Fruit fly (Drosophila melanogaster): ENCODE data around the gene Art2.

Gene Art2

dm6 chr2L:4292560-4292959 lies 11.4 kb upstream of the Art2 start:
- TF ChIP-seq spab (GFP tag; optimal IDR thresholded peaks at IDR 0.05) (peak; percentile 7), pdm3 (GFP tag; optimal IDR thresholded peaks at IDR 0.05) (peak; percentile 19), cyc (GFP tag; optimal IDR thresholded peaks at IDR 0.05) (peak; percentile 34), lz (GFP tag; optimal IDR thresholded peaks at IDR 0.05) (no peak), Eip78C (GFP tag) (peak; percentile 69), achi (GFP tag; optimal IDR thresholded peaks at IDR 0.05) (peak; percentile 6), Sox102F (GFP tag; optimal IDR thresholded peaks at IDR 0.05) (no peak), Eip75B (GFP tag; optimal IDR thresholded peaks at IDR 0.05) (peak; percentile 30), Met (GFP tag; optimal IDR thresholded peaks at IDR 0.05) (peak; percentile 15), acj6 (GFP tag; optimal IDR thresholded peaks at IDR 0.05) (peak; percentile 16), CG6163 (GFP tag; IDR thresholded peaks at IDR 0.05) (0 out of 3 replicates have a peak, but pooled peaks have one; percentile 23), fkh (GFP tag; optimal IDR thresholded peaks at IDR 0.05) (no peak), CG3919 (GFP tag; optimal IDR thresholded peaks at IDR 0.05) (peak; percentile 47), CG6792 (GFP tag; optimal IDR thresholded peaks at IDR 0.05) (peak; percentile 10), CG31627 (GFP tag; optimal IDR thresholded peaks at IDR 0.05) (peak; percentile 14), Smox (GFP tag; optimal IDR thresholded peaks at IDR 0.05) (peak; percentile 18), ss (GFP tag; optimal IDR thresholded peaks at IDR 0.05) (peak in 1 of 2 experiments; percentile 43), Ets96B (tag; optimal IDR thresholded peaks at IDR 0.05) (peak; percentile 27), CG8632 (GFP tag; optimal IDR thresholded peaks at IDR 0.05) (no peak), Hr4 (GFP tag; optimal IDR thresholded peaks at IDR 0.05) (no peak), topi (GFP tag; optimal IDR thresholded peaks at IDR 0.05) (peak; percentile 15), CG10669 (GFP tag; optimal IDR thresholded peaks at IDR 0.05) (peak; percentile 29), CG32006 (GFP tag; optimal IDR thresholded peaks at IDR 0.05) (peak; percentile 27), CG8119 (GFP tag; IDR thresholded peaks at IDR 0.05) (no peak), vri (GFP tag; optimal IDR thresholded peaks at IDR 0.05) (no peak), OdsH (GFP tag; optimal IDR thresholded peaks at IDR 0.05) (peak; percentile 22), Hr39 (GFP tag; optimal IDR thresholded peaks at IDR 0.05) (peak; percentile 11), Sox14 (GFP tag; optimal IDR thresholded peaks at IDR 0.05) (peak; percentile 4)

dm6 chr2L:4287076-4287475 lies 6.0 kb upstream of the Art2 start:
- peak; percentile 87 for TF ChIP-seq OdsH (GFP tag; optimal IDR thresholded peaks at IDR 0.05)
- TF ChIP-seq CG11294 (GFP tag; IDR thresholded peaks at IDR 0.05), result peak; percentile 67
- TF ChIP-seq CG10631 (GFP tag; optimal IDR thresholded peaks at IDR 0.05), result peak; percentile 91
- peak; percentile 83 for TF ChIP-seq dsx (GFP tag; optimal IDR thresholded peaks at IDR 0.05; ENCODE audit: poor library complexity, severe bottlenecking)
- TF ChIP-seq fd59A (GFP tag; optimal IDR thresholded peaks at IDR 0.05), result peak; percentile 86
- TF ChIP-seq Eip75B (GFP tag; optimal IDR thresholded peaks at IDR 0.05), result peak; percentile 87
- peak; percentile 83 for TF ChIP-seq CG8632 (GFP tag; optimal IDR thresholded peaks at IDR 0.05)
- TF ChIP-seq CG16779 (tag; optimal IDR thresholded peaks at IDR 0.05), result peak; percentile 63
- peak; percentile 9 for TF ChIP-seq fd85E (GFP tag; optimal IDR thresholded peaks at IDR 0.05)
- peak; percentile 60 for TF ChIP-seq dac (GFP tag; optimal IDR thresholded peaks at IDR 0.05)
- TF ChIP-seq cyc (GFP tag; optimal IDR thresholded peaks at IDR 0.05), result peak; percentile 91
- no peak for TF ChIP-seq Hr38 (GFP tag; optimal IDR thresholded peaks at IDR 0.05)
- peak; percentile 88 for TF ChIP-seq CG6792 (GFP tag; optimal IDR thresholded peaks at IDR 0.05)
- TF ChIP-seq CG11762 (GFP tag; optimal IDR thresholded peaks at IDR 0.05; ENCODE audit: insufficient read depth), result peak; percentile 74
- TF ChIP-seq CG6163 (GFP tag; IDR thresholded peaks at IDR 0.05), result peak; percentile 92
- peak; percentile 75 for TF ChIP-seq Gug (GFP tag; IDR thresholded peaks at IDR 0.05)
- peak; percentile 74 for TF ChIP-seq Hr4 (GFP tag; optimal IDR thresholded peaks at IDR 0.05)
- peak; percentile 73 for TF ChIP-seq CG9139 (GFP tag; optimal IDR thresholded peaks at IDR 0.05)
- peak; percentile 89 for TF ChIP-seq achi (GFP tag; optimal IDR thresholded peaks at IDR 0.05)
- peak; percentile 83 for TF ChIP-seq Lpt (GFP tag; optimal IDR thresholded peaks at IDR 0.05)
- TF ChIP-seq Sox14 (GFP tag; optimal IDR thresholded peaks at IDR 0.05), result peak; percentile 94
- TF ChIP-seq Hr39 (GFP tag; optimal IDR thresholded peaks at IDR 0.05), result peak; percentile 92
- peak; percentile 73 for TF ChIP-seq CG11902 (GFP tag; optimal IDR thresholded peaks at IDR 0.05)
- peak; percentile 96 for TF ChIP-seq Eip78C (GFP tag)
- peak; percentile 47 for TF ChIP-seq Eip93F (GFP tag; optimal IDR thresholded peaks at IDR 0.05)
- peak; percentile 72 for TF ChIP-seq CG6276 (GFP tag; optimal IDR thresholded peaks at IDR 0.05)
- TF ChIP-seq net (GFP tag; optimal IDR thresholded peaks at IDR 0.05), result peak; percentile 78
- TF ChIP-seq CG7368 (GFP tag; optimal IDR thresholded peaks at IDR 0.05), result peak; percentile 77
- peak; percentile 88 for TF ChIP-seq CG10669 (GFP tag; optimal IDR thresholded peaks at IDR 0.05)
- TF ChIP-seq Sox15 (GFP tag; optimal IDR thresholded peaks at IDR 0.05), result peak; percentile 54
- peak; percentile 79 for TF ChIP-seq CG4318 (GFP tag; optimal IDR thresholded peaks at IDR 0.05)
- TF ChIP-seq Met (GFP tag; optimal IDR thresholded peaks at IDR 0.05), result peak; percentile 92
- peak; percentile 78 for TF ChIP-seq vri (GFP tag; optimal IDR thresholded peaks at IDR 0.05)
- no peak for TF ChIP-seq fkh (GFP tag; optimal IDR thresholded peaks at IDR 0.05)
- peak; percentile 86 for TF ChIP-seq Ets21C (GFP tag; optimal IDR thresholded peaks at IDR 0.05)
- TF ChIP-seq eg (GFP tag; IDR thresholded peaks at IDR 0.05), result peak; percentile 87
